Fruit fly (Drosophila melanogaster) whole organism, adult: ENCODE data around the gene CecB.

Experiments
- CG11617 ChIP-seq: fragments of 200-800 bp; sonication (Bioruptor generic); optimal IDR thresholded peaks from 2 replicates; lab custom pipeline; 2017; ENCODE audit warnings: mild to moderate bottlenecking, missing biosample characterization, missing genetic modification reagents, missing genetic modification characterization
- CG12768 ChIP-seq: fragments of 200-800 bp; sonication (Bioruptor generic); optimal IDR thresholded peaks from 2 replicates; lab custom pipeline; 2017; ENCODE audit warnings: missing biosample characterization, missing genetic modification characterization, mild to moderate bottlenecking, moderate library complexity, missing genetic modification reagents
- CG14711 ChIP-seq: fragments of 200-800 bp; sonication (Bioruptor generic); optimal IDR thresholded peaks from 2 replicates; lab custom pipeline; 2018; ENCODE audit warnings: missing biosample characterization, mild to moderate bottlenecking, missing genetic modification characterization, moderate library complexity
- CG7101 ChIP-seq: fragments of 200-800 bp; sonication (Bioruptor generic); optimal IDR thresholded peaks from 2 replicates; lab custom pipeline; 2018; ENCODE audit warnings: missing biosample characterization, mild to moderate bottlenecking, missing genetic modification characterization, moderate library complexity
- bab1 ChIP-seq: fragments of 200-800 bp; sonication (Bioruptor generic); optimal IDR thresholded peaks from 3 replicates; lab custom pipeline; 2019; ENCODE audit warnings: missing biosample characterization, mild to moderate bottlenecking, missing genetic modification characterization, moderate library complexity
- tj ChIP-seq: fragments of 200-800 bp; sonication (Bioruptor generic); optimal IDR thresholded peaks from 3 replicates; lab custom pipeline; 2017; ENCODE audit warnings: missing biosample characterization, mild to moderate bottlenecking, missing genetic modification characterization, moderate library complexity
- toe ChIP-seq: fragments of 200-800 bp; sonication (Bioruptor generic); optimal IDR thresholded peaks from 2 replicates; lab custom pipeline; 2016; ENCODE audit warnings: missing biosample characterization, missing genetic modification characterization

DNA sequence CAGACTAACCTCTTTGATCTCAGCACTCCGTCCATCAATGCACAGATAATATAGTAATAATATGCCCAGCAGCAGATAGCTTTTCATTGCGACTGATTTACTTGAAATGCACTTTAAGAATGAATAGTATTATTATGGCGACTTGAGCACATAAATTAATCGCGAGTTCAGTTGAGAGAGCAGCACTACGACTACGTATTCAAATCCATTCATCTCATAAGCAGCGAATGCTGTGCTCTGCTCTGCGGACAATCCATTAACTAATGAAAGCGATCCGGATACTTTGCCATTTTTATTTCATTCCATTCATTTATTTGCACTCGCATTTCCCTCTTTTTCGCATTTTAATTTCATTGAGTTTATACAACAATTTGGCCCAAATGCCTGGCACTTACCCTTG lies 24.0 kb upstream of the CecB start, which contains the start of gene CG43448:
- TF ChIP-seq tj (GFP tag; lab: Kevin White, UChicago) (no peak), CG14711 (tag; lab: Kevin White, UChicago) (no peak), bab1 (GFP tag; lab: Kevin White, UChicago) (no peak), CG12768 (GFP tag; lab: Kevin White, UChicago) (no peak), toe (GFP tag; lab: Kevin White, UChicago) (no peak), CG7101 (tag; lab: Kevin White, UChicago) (no peak), CG11617 (GFP tag; lab: Kevin White, UChicago) (no peak)
